Worm (Caenorhabditis elegans): ENCODE measurements around the gene oac-29.

- TF ChIP-seq npax-4 (tag; optimal IDR thresholded peaks at IDR 0.05) (no peak), pag-3 (tag; optimal IDR thresholded peaks at IDR 0.05; ENCODE audit: borderline replicate concordance) (no peak), pha-2 (tag; optimal IDR thresholded peaks at IDR 0.05) (no peak), ceh-6 (GFP tag; optimal IDR thresholded peaks at IDR 0.05) (no peak), pqm-1 (tag; optimal IDR thresholded peaks at IDR 0.05) (no peak), ama-1 (optimal IDR thresholded peaks at IDR 0.05) (no peak), pax-1 (tag; optimal IDR thresholded peaks at IDR 0.05) (no peak), rnt-1 (tag; optimal IDR thresholded peaks at IDR 0.05) (no peak), hlh-15 (tag; optimal IDR thresholded peaks at IDR 0.05) (no peak)
Measured at ce11 chrV:8677193-8677592, 41.7 kb upstream of the oac-29 start, which contains the start of gene ZC190.6.
